Fruit fly (Drosophila melanogaster) whole organism, embryonic: ENCODE data around the gene CG7879.
A peak's percentile ranks its signal among the peaks of the same experiment; 100 is the strongest.

Experiments
- Abd-B ChIP-seq: fragments of 200-800 bp; sonication (Bioruptor generic); optimal IDR thresholded peaks from 2 replicates; lab custom pipeline; 2018; ENCODE audit warnings: missing biosample characterization, mild to moderate bottlenecking, missing genetic modification characterization, moderate library complexity
- Bdp1 ChIP-seq: fragments of 200-800 bp; sonication (Bioruptor generic); optimal IDR thresholded peaks from 3 replicates; lab custom pipeline; 2016; ENCODE audit warnings: missing biosample characterization, missing genetic modification characterization
- CG10147 ChIP-seq: fragments of 200-800 bp; sonication (Bioruptor generic); optimal IDR thresholded peaks from 2 replicates; lab custom pipeline; 2019; ENCODE audit warnings: missing biosample characterization, mild to moderate bottlenecking, missing genetic modification characterization, moderate library complexity
- CG10543 ChIP-seq: fragments of 200-800 bp; sonication (Bioruptor generic); optimal IDR thresholded peaks from 3 replicates; lab custom pipeline; 2017; ENCODE audit warnings: missing biosample characterization, mild to moderate bottlenecking, missing genetic modification characterization, moderate library complexity
- CG12071 ChIP-seq: fragments of 200-800 bp; sonication (Bioruptor generic); optimal IDR thresholded peaks from 3 replicates; lab custom pipeline; 2018; ENCODE audit warnings: missing biosample characterization, mild to moderate bottlenecking, missing genetic modification characterization
- CG12942 ChIP-seq: fragments of 200-800 bp; sonication (Bioruptor generic); optimal IDR thresholded peaks from 3 replicates; lab custom pipeline; 2016; ENCODE audit warnings: missing biosample characterization, missing genetic modification characterization
- CG14667 ChIP-seq: fragments of 200-800 bp; sonication (Bioruptor generic); IDR thresholded peaks from 2 replicates; pipeline ENCODE4 v1.3.6; 2022; ENCODE audit warnings: missing biosample characterization, missing genetic modification characterization
- CG15479 ChIP-seq: fragments of 200-800 bp; sonication (Bioruptor generic); optimal IDR thresholded peaks from 3 replicates; lab custom pipeline; 2019; ENCODE audit warnings: missing biosample characterization, mild to moderate bottlenecking, missing genetic modification characterization, moderate library complexity
- CG17829 ChIP-seq: fragments of 200-800 bp; optimal IDR thresholded peaks from 2 replicates; lab custom pipeline; 2019; ENCODE audit warnings: missing biosample characterization, mild to moderate bottlenecking, missing genetic modification characterization, moderate library complexity
- CG1832 ChIP-seq: fragments of 200-800 bp; sonication (Bioruptor generic); optimal IDR thresholded peaks from 2 replicates; lab custom pipeline; 2017; ENCODE audit warnings: missing biosample characterization, mild to moderate bottlenecking, missing genetic modification characterization, inconsistent platforms
- CG2120 ChIP-seq: fragments of 200-800 bp; sonication (Bioruptor generic); optimal IDR thresholded peaks from 3 replicates; lab custom pipeline; 2016; ENCODE audit warnings: missing biosample characterization, missing genetic modification characterization
- CG2678 ChIP-seq: fragments of 200-800 bp; sonication (Bioruptor generic); optimal IDR thresholded peaks from 3 replicates; lab custom pipeline; 2019; ENCODE audit warnings: missing biosample characterization, mild to moderate bottlenecking, missing genetic modification characterization, moderate library complexity
- CG30431 ChIP-seq: fragments of 200-800 bp; sonication (Bioruptor generic); optimal IDR thresholded peaks from 2 replicates; lab custom pipeline; 2017; ENCODE audit warnings: missing biosample characterization, missing genetic modification characterization
- CG31441 ChIP-seq: fragments of 200-800 bp; sonication (Bioruptor generic); IDR thresholded peaks from 2 replicates; pipeline ENCODE4 v1.3.6; 2022; ENCODE audit warnings: missing biosample characterization, missing genetic modification characterization
- CG33557 ChIP-seq: fragments of 200-800 bp; sonication (Bioruptor generic); optimal IDR thresholded peaks from 2 replicates; lab custom pipeline; 2019; ENCODE audit warnings: missing biosample characterization, mild to moderate bottlenecking, missing genetic modification characterization, moderate library complexity
- CG3407 ChIP-seq: fragments of 200-800 bp; sonication (Bioruptor generic); optimal IDR thresholded peaks from 2 replicates; lab custom pipeline; 2018; ENCODE audit warnings: missing biosample characterization, mild to moderate bottlenecking, missing genetic modification characterization
- CG3995 ChIP-seq: fragments of 200-800 bp; sonication (Bioruptor generic); optimal IDR thresholded peaks from 3 replicates; lab custom pipeline; 2016; ENCODE audit warnings: missing biosample characterization, missing genetic modification characterization
- CG4360 ChIP-seq: fragments of 200-800 bp; sonication (Bioruptor generic); IDR thresholded peaks from 2 replicates; pipeline ENCODE4 v1.3.6; 2022; ENCODE audit warnings: missing biosample characterization, missing genetic modification characterization
- CG6175 ChIP-seq: fragments of 200-800 bp; sonication (Bioruptor generic); IDR thresholded peaks from 3 replicates; pipeline ENCODE4 v1.3.6; 2022; ENCODE audit warnings: missing biosample characterization, missing genetic modification characterization
- CG8290 ChIP-seq, 3 experiments: fragments of 200-800 bp; sonication (Bioruptor generic); optimal IDR thresholded peaks; 2 replicates each; lab custom pipeline; 2016 to 2019; ENCODE audit warnings: missing biosample characterization in 3 of 3, missing genetic modification characterization in 3 of 3, mild to moderate bottlenecking in 2 of 3, moderate library complexity in 1 of 3
- CG8924 ChIP-seq: fragments of 200-800 bp; optimal IDR thresholded peaks from 3 replicates; lab custom pipeline; 2019; ENCODE audit warnings: missing biosample characterization, mild to moderate bottlenecking, missing genetic modification characterization, moderate library complexity
- CG8944 ChIP-seq: fragments of 200-800 bp; sonication (Bioruptor generic); optimal IDR thresholded peaks from 3 replicates; lab custom pipeline; 2016; ENCODE audit warnings: missing biosample characterization, missing genetic modification characterization
- CG9215 ChIP-seq: fragments of 200-800 bp; sonication (Bioruptor generic); IDR thresholded peaks from 2 replicates; pipeline ENCODE4 v1.3.6; 2022; ENCODE audit warnings: missing biosample characterization, missing genetic modification characterization
- Dll ChIP-seq: fragments of 200-800 bp; sonication (Bioruptor generic); IDR thresholded peaks from 4 replicates; pipeline ENCODE4 v1.3.6; 2022; ENCODE audit warnings: missing biosample characterization, missing genetic modification characterization; ENCODE audit not compliant: partially characterized antibody
- E2f1 ChIP-seq: fragments of 200-800 bp; sonication (Bioruptor generic); IDR thresholded peaks from 2 replicates; pipeline ENCODE4 v1.3.6; 2022; ENCODE audit warnings: missing biosample characterization, missing genetic modification characterization
- Ets97D ChIP-seq: fragments of 200-800 bp; sonication (Bioruptor generic); optimal IDR thresholded peaks from 3 replicates; lab custom pipeline; 2016; ENCODE audit warnings: missing biosample characterization, missing genetic modification characterization
- H2.0 ChIP-seq: fragments of 200-800 bp; sonication (Bioruptor generic); IDR thresholded peaks from 2 replicates; pipeline ENCODE4 v1.3.6; 2022; ENCODE audit warnings: missing biosample characterization, missing genetic modification characterization
- Hey ChIP-seq: fragments of 200-800 bp; sonication (Bioruptor generic); optimal IDR thresholded peaks from 3 replicates; lab custom pipeline; 2018; ENCODE audit warnings: missing biosample characterization, mild to moderate bottlenecking, missing genetic modification characterization
- Hr39 ChIP-seq: fragments of >200 bp; optimal IDR thresholded peaks from 2 replicates; lab custom pipeline; 2017
- Med ChIP-seq: fragments of 200-800 bp; sonication (Bioruptor generic); peaks from one replicate; lab custom pipeline; 2016; ENCODE audit warnings: missing biosample characterization, missing genetic modification characterization, mild to moderate bottlenecking, inconsistent platforms, moderate library complexity
- Opbp ChIP-seq: fragments of 200-800 bp; sonication (Bioruptor generic); IDR thresholded peaks from 3 replicates; pipeline ENCODE4 v1.3.6; 2022; ENCODE audit warnings: missing biosample characterization, missing genetic modification characterization; ENCODE audit not compliant: partially characterized antibody
- Pdp1 ChIP-seq, 2 experiments: fragments of 200-800 bp; sonication (Bioruptor generic); optimal IDR thresholded peaks; 3 replicates each; lab custom pipeline; 2016; ENCODE audit warnings: missing biosample characterization in 2 of 2, missing genetic modification characterization in 2 of 2, mild to moderate bottlenecking in 1 of 2, moderate library complexity in 1 of 2
- Scr ChIP-seq: fragments of 200-800 bp; sonication (Bioruptor generic); IDR thresholded peaks from 2 replicates; pipeline ENCODE4 v1.3.6; 2022; ENCODE audit warnings: missing biosample characterization, missing genetic modification characterization; ENCODE audit not compliant: partially characterized antibody
- Side ChIP-seq: fragments of 200-800 bp; sonication (Bioruptor generic); optimal IDR thresholded peaks from 2 replicates; lab custom pipeline; 2016; ENCODE audit warnings: missing biosample characterization, missing genetic modification characterization
- Sox102F ChIP-seq: fragments of 200-800 bp; sonication (Bioruptor generic); optimal IDR thresholded peaks from 2 replicates; lab custom pipeline; 2018; ENCODE audit warnings: missing biosample characterization, mild to moderate bottlenecking, missing genetic modification characterization, moderate library complexity
- Vsx1 ChIP-seq: fragments of 200-800 bp; sonication (Bioruptor generic); optimal IDR thresholded peaks from 2 replicates; lab custom pipeline; 2017; ENCODE audit warnings: missing biosample characterization, mild to moderate bottlenecking, missing genetic modification characterization, missing genetic modification reagents
- ac ChIP-seq: fragments of 200-800 bp; sonication (Bioruptor generic); optimal IDR thresholded peaks from 3 replicates; lab custom pipeline; 2017; ENCODE audit warnings: missing biosample characterization, mild to moderate bottlenecking, missing genetic modification characterization
- br ChIP-seq: fragments of >200 bp; optimal IDR thresholded peaks from 2 replicates; lab custom pipeline; 2017
- chm ChIP-seq: fragments of 200-800 bp; sonication (Bioruptor generic); IDR thresholded peaks from 2 replicates; pipeline ENCODE4 v1.3.6; 2022; ENCODE audit warnings: missing biosample characterization, missing genetic modification characterization
- ci ChIP-seq: fragments of 200-800 bp; sonication (Bioruptor generic); IDR thresholded peaks from 3 replicates; pipeline ENCODE4 v1.3.6; 2022; ENCODE audit warnings: missing biosample characterization, missing genetic modification characterization
- crc ChIP-seq: fragments of 200-800 bp; sonication (Bioruptor generic); optimal IDR thresholded peaks from 2 replicates; lab custom pipeline; 2016; ENCODE audit warnings: missing biosample characterization, missing genetic modification characterization
- fru ChIP-seq: fragments of >200 bp; optimal IDR thresholded peaks from 2 replicates; lab custom pipeline; 2017
- gfzf ChIP-seq: fragments of 200-800 bp; sonication (Bioruptor generic); optimal IDR thresholded peaks from 2 replicates; lab custom pipeline; 2016; ENCODE audit warnings: missing biosample characterization, mild to moderate bottlenecking, missing genetic modification characterization, moderate library complexity
- schlank ChIP-seq: fragments of 200-800 bp; sonication (Bioruptor generic); optimal IDR thresholded peaks from 2 replicates; lab custom pipeline; 2018; ENCODE audit warnings: missing biosample characterization, mild to moderate bottlenecking, missing genetic modification characterization
- sug ChIP-seq: fragments of 200-800 bp; optimal IDR thresholded peaks from 2 replicates; lab custom pipeline; 2019; ENCODE audit warnings: missing biosample characterization, mild to moderate bottlenecking, missing genetic modification characterization, moderate library complexity
- tna ChIP-seq: fragments of 200-800 bp; sonication (Bioruptor generic); IDR thresholded peaks from 2 replicates; pipeline ENCODE4 v1.3.6; 2022; ENCODE audit warnings: missing biosample characterization, missing genetic modification characterization; ENCODE audit not compliant: partially characterized antibody
- twi ChIP-seq: fragments of 200-800 bp; optimal IDR thresholded peaks from 2 replicates; lab custom pipeline; 2019; ENCODE audit warnings: missing biosample characterization, mild to moderate bottlenecking, missing genetic modification characterization, moderate library complexity
- wdn ChIP-seq: fragments of 200-800 bp; sonication (Bioruptor generic); IDR thresholded peaks from 2 replicates; pipeline ENCODE4 v1.3.6; 2022; ENCODE audit warnings: missing biosample characterization, missing genetic modification characterization
- wek ChIP-seq: fragments of 200-800 bp; sonication (Bioruptor generic); optimal IDR thresholded peaks from 3 replicates; lab custom pipeline; 2018; ENCODE audit warnings: missing biosample characterization, mild to moderate bottlenecking, missing genetic modification characterization, moderate library complexity
- wor ChIP-seq: fragments of 200-800 bp; sonication (Bioruptor generic); IDR thresholded peaks from 2 replicates; pipeline ENCODE4 v1.3.6; 2022; ENCODE audit warnings: missing biosample characterization, missing genetic modification characterization

Gene CG7879

DNA sequence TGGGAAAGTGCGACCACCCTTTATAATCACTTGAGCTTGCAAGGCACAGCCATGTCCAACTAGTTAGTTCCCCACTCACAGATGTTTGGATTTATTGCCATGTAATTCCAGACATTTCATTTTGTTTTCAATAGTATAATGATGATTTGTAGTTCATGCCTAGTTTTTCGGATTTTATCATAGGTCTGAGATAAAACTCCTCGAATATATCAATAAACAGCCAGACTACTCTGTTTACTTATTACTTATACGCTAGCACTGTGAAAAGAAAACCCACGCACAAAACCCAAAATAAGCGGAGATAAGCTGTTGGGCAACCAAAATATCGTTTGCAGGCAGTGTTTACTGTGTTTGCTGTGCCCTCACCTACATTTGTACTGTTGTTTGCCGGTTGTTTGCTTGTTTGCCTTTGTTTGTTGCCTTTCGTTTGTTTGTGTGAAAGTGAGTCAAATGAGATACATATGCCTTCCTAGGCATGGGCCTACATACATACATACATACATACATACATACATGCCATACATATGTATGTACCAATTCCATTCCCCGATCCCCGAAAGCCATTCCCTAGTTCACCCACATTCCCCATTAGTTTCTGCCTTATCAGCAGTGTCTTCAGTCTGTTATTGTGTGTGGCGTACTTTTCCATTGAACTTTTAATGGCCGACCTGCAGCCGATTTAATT is 10.9 kb upstream of the CG7879 start (continued):
- TF ChIP-seq E2f1 (GFP tag; lab: Robert Waterston, UW) (0 out of 2 replicates have a peak, but pooled peaks have one; percentile 48), CG10543 (GFP tag; lab: Kevin White, UChicago) (peak; percentile 48), Dll (GFP tag; lab: Robert Waterston, UW) (no peak), CG1832 (no peak), Abd-B (GFP tag; lab: Kevin White, UChicago) (no peak), CG6175 (no peak), Med (GFP tag; lab: Kevin White, UChicago) (peak; percentile 86), Side (GFP tag; lab: Kevin White, UChicago) (peak; percentile 67), Ets97D (peak; percentile 37), Bdp1 (peak; percentile 58), CG30431 (GFP tag; lab: Kevin White, UChicago) (peak; percentile 59), CG31441 (GFP tag; lab: Robert Waterston, UW) (peak; percentile 62; the same call in 1 of the 2 replicates), crc (GFP tag; lab: Kevin White, UChicago) (peak; percentile 64), CG8290 (GFP tag; optimal IDR thresholded peaks at IDR 0.05; lab: Kevin White, UChicago) (peak; percentile 88), CG8290 (tag; optimal IDR thresholded peaks at IDR 0.05; lab: Kevin White, UChicago) (peak; percentile 60 to 91), wor (GFP tag; lab: Robert Waterston, UW) (peak; percentile 44), CG10147 (GFP tag; lab: Kevin White, UChicago) (peak; percentile 64), CG2120 (GFP tag; lab: Kevin White, UChicago) (peak; percentile 54), CG12942 (GFP tag; lab: Kevin White, UChicago) (peak; percentile 43), chm (peak; percentile 73), Pdp1 (GFP tag; optimal IDR thresholded peaks at IDR 0.05; lab: Kevin White, UChicago) (peak; percentile 43 to 69), br (no peak), wek (GFP tag; lab: Kevin White, UChicago) (peak; percentile 76), Sox102F (peak; percentile 72), Opbp (GFP tag; lab: Robert Waterston, UW) (no peak), CG33557 (peak; percentile 88), schlank (tag; lab: Kevin White, UChicago) (no peak), CG2678 (peak; percentile 80), CG4360 (GFP tag; lab: Robert Waterston, UW) (peak; percentile 64), Hr39 (lab: Kevin White, UChicago) (no peak), CG3407 (peak; percentile 86), Vsx1 (GFP tag; lab: Kevin White, UChicago) (peak; percentile 71), Scr (no peak), wdn (peak; percentile 38; the same call in 1 of the 2 replicates), gfzf (GFP tag; lab: Kevin White, UChicago) (no peak), ac (GFP tag; lab: Kevin White, UChicago) (peak; percentile 91), CG8924 (tag; lab: Kevin White, UChicago) (peak; percentile 78), CG14667 (GFP tag; lab: Robert Waterston, UW) (0 out of 2 replicates have a peak, but pooled peaks have one; percentile 12), ci (GFP tag; lab: Robert Waterston, UW) (peak; percentile 83), H2.0 (GFP tag; lab: Robert Waterston, UW) (peak; percentile 52), twi (tag; lab: Kevin White, UChicago) (peak; percentile 75), Hey (tag; lab: Kevin White, UChicago) (peak; percentile 29), tna (GFP tag; lab: Robert Waterston, UW) (no peak), sug (tag; lab: Kevin White, UChicago) (peak; percentile 58), CG17829 (tag; lab: Kevin White, UChicago) (peak; percentile 72), CG15479 (GFP tag; lab: Kevin White, UChicago) (peak; percentile 80), CG12071 (GFP tag; lab: Kevin White, UChicago) (peak; percentile 82), fru (lab: Kevin White, UChicago) (no peak), CG8944 (peak; percentile 50), CG3995 (GFP tag; lab: Kevin White, UChicago) (peak; percentile 42), CG9215 (no peak)
